Fruit fly (Drosophila melanogaster): ENCODE measurements around the gene dbe.

The dbe gene

dm6 chr2L:869497-870040 is at the start of gene dbe:
Gene dbe (minus strand): TSS chr2L:869857.
- TF ChIP-seq CG32264 (GFP tag; optimal IDR thresholded peaks at IDR 0.05) (no peak), Abd-B (GFP tag; optimal IDR thresholded peaks at IDR 0.05) (no peak), sage (GFP tag; optimal IDR thresholded peaks at IDR 0.05) (no peak), jim (GFP tag; optimal IDR thresholded peaks at IDR 0.05) (no peak), woc (GFP tag; optimal IDR thresholded peaks at IDR 0.05) (no peak), Dfd (GFP tag; optimal IDR thresholded peaks at IDR 0.05) (no peak), Hr83 (GFP tag; optimal IDR thresholded peaks at IDR 0.05; ENCODE audit: poor library complexity, severe bottlenecking) (peak; percentile 19), foxo (GFP tag; optimal IDR thresholded peaks at IDR 0.05) (peak in 1 of 2 experiments; percentile 56), fru (GFP tag; optimal IDR thresholded peaks at IDR 0.05) (no peak), h (GFP tag; optimal IDR thresholded peaks at IDR 0.05) (no peak), CrebA (GFP tag; optimal IDR thresholded peaks at IDR 0.05; ENCODE audit: borderline replicate concordance) (no peak), Sp1 (GFP tag; optimal IDR thresholded peaks at IDR 0.05) (peak; percentile 25), OdsH (GFP tag; optimal IDR thresholded peaks at IDR 0.05) (no peak), HLH106 (tag; optimal IDR thresholded peaks at IDR 0.05) (peak; percentile 38), lola (GFP tag; optimal IDR thresholded peaks at IDR 0.05) (no peak), N (GFP tag; optimal IDR thresholded peaks at IDR 0.05) (no peak), brk (GFP tag; optimal IDR thresholded peaks at IDR 0.05) (no peak), CG9705 (GFP tag; optimal IDR thresholded peaks at IDR 0.05) (no peak), GATAd (GFP tag; optimal IDR thresholded peaks at IDR 0.05) (no peak), dsf (GFP tag; optimal IDR thresholded peaks at IDR 0.05; ENCODE audit: borderline replicate concordance) (no peak), Jra (GFP tag; optimal IDR thresholded peaks at IDR 0.05) (no peak), pan (optimal IDR thresholded peaks at IDR 0.05) (no peak), Vsx2 (GFP tag; optimal IDR thresholded peaks at IDR 0.05; ENCODE audit: partially characterized antibody) (no peak), psq (GFP tag; optimal IDR thresholded peaks at IDR 0.05) (no peak), rgr (GFP tag; optimal IDR thresholded peaks at IDR 0.05) (no peak), usp (GFP tag; optimal IDR thresholded peaks at IDR 0.05) (no peak)

- TF ChIP-seq fru (GFP tag; optimal IDR thresholded peaks at IDR 0.05) (no peak), jim (GFP tag; optimal IDR thresholded peaks at IDR 0.05) (no peak), sage (GFP tag; optimal IDR thresholded peaks at IDR 0.05) (no peak), Mio (GFP tag; optimal IDR thresholded peaks at IDR 0.05) (no peak), Myc (optimal IDR thresholded peaks at IDR 0.05) (no peak), N (GFP tag; optimal IDR thresholded peaks at IDR 0.05) (no peak), usp (GFP tag; optimal IDR thresholded peaks at IDR 0.05) (no peak), Dif (GFP tag; optimal IDR thresholded peaks at IDR 0.05; ENCODE audit: partially characterized antibody) (no peak), tai (GFP tag; optimal IDR thresholded peaks at IDR 0.05) (no peak), Hnf4 (GFP tag; optimal IDR thresholded peaks at IDR 0.05) (no peak), dsf (GFP tag; optimal IDR thresholded peaks at IDR 0.05; ENCODE audit: borderline replicate concordance) (no peak)
Measured at dm6 chr2L:918738-919137, 49.1 kb upstream of the dbe start.

dm6 chr2L:913850-914391 is 44.3 kb upstream of the dbe start, which contains the start of gene GluRIIC:
Gene GluRIIC (plus strand): TSS chr2L:914086.
- TF ChIP-seq Hr78 (GFP tag; optimal IDR thresholded peaks at IDR 0.05), result no peak
- no peak for TF ChIP-seq sage (GFP tag; optimal IDR thresholded peaks at IDR 0.05)

- TF ChIP-seq HLH106 (tag; optimal IDR thresholded peaks at IDR 0.05) (no peak), ey (GFP tag; optimal IDR thresholded peaks at IDR 0.05) (no peak), N (GFP tag; optimal IDR thresholded peaks at IDR 0.05) (no peak), foxo (GFP tag; optimal IDR thresholded peaks at IDR 0.05) (no peak), Dif (GFP tag; optimal IDR thresholded peaks at IDR 0.05; ENCODE audit: partially characterized antibody) (no peak), Dfd (GFP tag; optimal IDR thresholded peaks at IDR 0.05) (no peak), CrebA (GFP tag; optimal IDR thresholded peaks at IDR 0.05; ENCODE audit: borderline replicate concordance) (no peak), br (GFP tag; optimal IDR thresholded peaks at IDR 0.05) (no peak), sv (GFP tag; optimal IDR thresholded peaks at IDR 0.05) (no peak), Hr78 (GFP tag; optimal IDR thresholded peaks at IDR 0.05) (no peak), Vsx2 (GFP tag; optimal IDR thresholded peaks at IDR 0.05; ENCODE audit: partially characterized antibody) (no peak), jim (GFP tag; optimal IDR thresholded peaks at IDR 0.05) (no peak), Abd-B (GFP tag; optimal IDR thresholded peaks at IDR 0.05) (no peak), dl (GFP tag; optimal IDR thresholded peaks at IDR 0.05; ENCODE audit: insufficient read depth in 1 of 2, partially characterized antibody in 2 of 2) (no peak), rgr (GFP tag; optimal IDR thresholded peaks at IDR 0.05) (no peak), dsf (GFP tag; optimal IDR thresholded peaks at IDR 0.05; ENCODE audit: borderline replicate concordance) (no peak), OdsH (GFP tag; optimal IDR thresholded peaks at IDR 0.05) (no peak), dmrt93B (GFP tag; optimal IDR thresholded peaks at IDR 0.05) (no peak)
Measured at dm6 chr2L:903748-904147, 34.1 kb upstream of the dbe start.

All from whole organism, wandering third instar larva.